Worm (Caenorhabditis elegans): ENCODE measurements around the gene K12B6.9.

K12B6.9 gene

DNA sequence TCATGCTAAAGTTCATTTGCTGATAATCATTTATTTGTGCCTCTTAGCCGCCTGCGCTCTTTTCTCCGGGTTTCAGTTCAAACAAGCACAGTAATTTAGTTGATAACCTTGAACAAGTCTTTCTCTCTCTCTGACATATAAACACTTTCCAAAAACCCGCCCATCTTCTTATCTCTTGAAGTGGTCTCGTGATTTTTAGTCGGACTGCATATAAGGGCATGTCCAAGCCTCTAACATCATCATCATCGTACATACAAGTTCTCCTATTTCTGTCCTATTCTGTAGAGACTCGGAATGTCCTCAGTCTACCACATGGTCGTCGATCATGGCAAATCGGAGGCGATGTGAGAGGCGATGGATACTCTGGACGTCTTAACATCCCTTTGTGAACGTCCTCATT lies 16.3 kb downstream of the K12B6.9 start, which contains the start of gene F31F7.1:
Gene F31F7.1 (plus strand): TSS at position 235 of the 400 bp plus-strand sequence.
- no peak for TF ChIP-seq ama-1 (optimal IDR thresholded peaks at IDR 0.05)
- peak; percentile 21 for TF ChIP-seq elt-2 (tag; optimal IDR thresholded peaks at IDR 0.05)

DNA sequence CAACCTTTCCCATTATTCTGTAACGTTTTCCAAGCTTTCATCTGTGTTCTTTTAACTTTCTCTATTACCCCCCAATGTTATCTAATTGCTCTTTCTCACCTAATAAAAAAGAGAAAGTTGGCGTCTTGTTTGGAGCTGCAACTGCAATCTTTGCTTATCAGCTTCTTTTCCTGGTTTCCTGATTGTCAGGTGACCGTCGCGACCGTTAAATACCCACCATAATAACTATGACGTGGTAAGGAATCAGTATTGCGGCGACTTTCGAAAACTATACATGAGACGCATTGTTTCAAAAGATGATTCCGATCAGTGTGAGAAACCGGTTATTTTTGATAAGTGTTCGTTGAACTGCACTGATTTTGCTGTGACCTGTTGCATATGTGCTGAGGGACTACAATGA lies 17.3 kb downstream of the K12B6.9 start:
- TF ChIP-seq ceh-24 (tag; optimal IDR thresholded peaks at IDR 0.05) (no peak), elt-2 (tag; optimal IDR thresholded peaks at IDR 0.05) (peak; percentile 39)

DNA sequence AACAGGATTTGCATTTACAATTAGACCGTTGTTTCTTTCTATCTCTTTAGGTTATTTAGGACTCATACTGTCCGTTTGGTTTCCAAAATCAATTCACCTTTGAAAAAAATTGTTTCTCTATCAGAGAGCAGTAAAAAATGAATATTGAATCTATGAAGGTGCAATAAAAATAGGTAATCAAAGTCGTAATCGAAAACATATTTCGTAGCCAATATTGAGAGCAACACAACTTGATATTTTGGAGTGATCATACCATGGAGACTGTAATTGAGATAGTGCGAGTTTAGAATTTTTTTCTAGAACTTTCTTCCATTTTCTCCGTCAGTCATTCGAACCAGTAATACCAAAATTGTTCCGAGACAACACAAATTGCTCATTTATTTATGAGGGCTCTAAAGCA lies 21.9 kb downstream of the K12B6.9 start, which contains the start of gene F31F7.2:
Gene F31F7.2 (plus strand): TSS at position 301 of the 400 bp plus-strand sequence.
- TF ChIP-seq hlh-13 (GFP tag; optimal IDR thresholded peaks at IDR 0.05): no peak
- TF ChIP-seq ref-2 (tag; optimal IDR thresholded peaks at IDR 0.05): no peak
- TF ChIP-seq ceh-24 (tag; optimal IDR thresholded peaks at IDR 0.05): no peak
- no peak for TF ChIP-seq mec-3 (tag; optimal IDR thresholded peaks at IDR 0.05; ENCODE audit: borderline replicate concordance)
- TF ChIP-seq sox-2 (GFP tag; IDR thresholded peaks at IDR 0.05): no peak
- TF ChIP-seq pqm-1 (tag; optimal IDR thresholded peaks at IDR 0.05): no peak
- TF ChIP-seq F13H6.1 (tag; optimal IDR thresholded peaks at IDR 0.05): no peak
- TF ChIP-seq lim-6 (tag; optimal IDR thresholded peaks at IDR 0.05): no peak
- TF ChIP-seq sdc-2 (tag; optimal IDR thresholded peaks at IDR 0.05): no peak
- no peak for TF ChIP-seq eyg-1 (tag; optimal IDR thresholded peaks at IDR 0.05)
- TF ChIP-seq C08G9.2 (tag; optimal IDR thresholded peaks at IDR 0.05): no peak
- TF ChIP-seq ttx-3 (tag; optimal IDR thresholded peaks at IDR 0.05): no peak
- no peak for TF ChIP-seq ceh-19 (GFP tag; optimal IDR thresholded peaks at IDR 0.05)
- no peak for TF ChIP-seq nhr-232 (tag; optimal IDR thresholded peaks at IDR 0.05)
- no peak for TF ChIP-seq C38D4.7 (GFP tag; optimal IDR thresholded peaks at IDR 0.05)
- TF ChIP-seq ama-1 (optimal IDR thresholded peaks at IDR 0.05): no peak
- TF ChIP-seq ceh-9 (tag; optimal IDR thresholded peaks at IDR 0.05): no peak
- TF ChIP-seq pag-3 (tag; optimal IDR thresholded peaks at IDR 0.05; ENCODE audit: borderline replicate concordance): no peak

DNA sequence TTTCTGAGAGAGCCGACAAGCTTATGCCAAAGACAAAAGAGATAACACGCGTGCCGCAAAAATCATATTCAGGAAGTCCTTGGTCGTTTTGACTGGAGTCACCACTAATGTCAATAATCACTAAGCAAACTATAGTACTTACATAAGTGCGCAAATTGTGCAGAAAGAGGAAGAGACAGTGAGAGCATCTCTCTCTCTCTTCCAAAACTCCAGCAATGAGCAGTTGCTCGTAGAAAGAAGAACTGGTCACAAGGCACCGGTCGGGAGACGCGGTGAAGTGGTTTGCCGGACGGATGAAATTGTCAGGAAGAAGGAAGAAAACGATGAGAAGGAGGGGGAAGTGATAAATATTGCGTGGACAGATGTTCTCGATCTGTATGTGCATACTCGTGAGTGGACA lies 22.4 kb downstream of the K12B6.9 start:
- TF ChIP-seq ceh-31 (tag; optimal IDR thresholded peaks at IDR 0.05) (peak; percentile 6), unc-3 (GFP tag; conservative IDR thresholded peaks at IDR 0.05) (0 out of 2 replicates have a peak, but pooled peaks have one; percentile 11), unc-3 (tag; optimal IDR thresholded peaks at IDR 0.05) (no peak), ets-4 (tag; optimal IDR thresholded peaks at IDR 0.05) (peak; percentile 12), ztf-16 (tag; optimal IDR thresholded peaks at IDR 0.05) (no peak), elt-2 (tag; optimal IDR thresholded peaks at IDR 0.05) (no peak), nhr-232 (tag; optimal IDR thresholded peaks at IDR 0.05) (no peak), hlh-8 (tag; optimal IDR thresholded peaks at IDR 0.05) (peak; percentile 15), ceh-34 (tag; optimal IDR thresholded peaks at IDR 0.05) (peak; percentile 32), ama-1 (optimal IDR thresholded peaks at IDR 0.05) (no peak), unc-55 (GFP tag; optimal IDR thresholded peaks at IDR 0.05) (no peak), T23F11.4 (GFP tag; optimal IDR thresholded peaks at IDR 0.05) (no peak), pha-2 (tag; optimal IDR thresholded peaks at IDR 0.05) (peak; percentile 31), tbx-2 (tag; optimal IDR thresholded peaks at IDR 0.05) (peak; percentile 48), unc-42 (tag; optimal IDR thresholded peaks at IDR 0.05) (no peak), hlh-30 (tag; optimal IDR thresholded peaks at IDR 0.05; ENCODE audit: insufficient read depth) (peak; percentile 54)

DNA sequence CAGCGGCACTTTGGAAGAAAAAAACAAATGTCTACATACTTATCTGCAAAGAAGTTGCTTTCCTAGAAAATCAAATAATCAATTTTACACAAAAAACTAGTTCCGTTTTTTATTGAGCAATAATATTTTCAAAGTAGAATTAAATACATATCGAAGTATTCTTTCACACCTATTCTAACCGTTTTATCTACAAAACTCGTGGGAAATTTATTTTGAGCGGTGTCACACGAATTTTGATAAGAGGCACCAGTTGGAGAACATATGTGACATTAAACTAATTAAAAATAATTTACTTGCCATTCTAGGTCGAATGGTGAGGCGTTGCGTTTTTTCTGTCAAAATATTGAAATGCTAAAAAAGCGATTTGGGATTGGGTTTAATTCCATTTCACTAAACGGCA lies 23.5 kb downstream of the K12B6.9 start:
- TF ChIP-seq sox-2 (GFP tag; IDR thresholded peaks at IDR 0.05) (no peak), Y22D7AL.16 (tag; optimal IDR thresholded peaks at IDR 0.05) (no peak), unc-42 (tag; optimal IDR thresholded peaks at IDR 0.05) (no peak), ceh-14 (tag; optimal IDR thresholded peaks at IDR 0.05) (no peak), hlh-13 (GFP tag; optimal IDR thresholded peaks at IDR 0.05) (no peak), hlh-15 (tag; optimal IDR thresholded peaks at IDR 0.05) (no peak), lin-11 (tag; optimal IDR thresholded peaks at IDR 0.05) (no peak)

Measured in whole organism, late embryonic.